Fruit fly (Drosophila melanogaster) whole organism, embryonic: ENCODE measurements around the gene CG4658.

Experiments
- B-H2 ChIP-seq: fragments of 200-800 bp; sonication (Bioruptor generic); optimal IDR thresholded peaks from 2 replicates; lab custom pipeline; 2018; ENCODE audit warnings: missing biosample characterization, mild to moderate bottlenecking, missing genetic modification characterization
- Blimp-1 ChIP-seq: fragments of 200-800 bp; sonication (Bioruptor generic); optimal IDR thresholded peaks from 3 replicates; lab custom pipeline; 2018; ENCODE audit warnings: missing biosample characterization, missing genetic modification characterization, mild to moderate bottlenecking, moderate library complexity, missing genetic modification reagents
- BtbVII ChIP-seq: fragments of 200-800 bp; sonication (Bioruptor generic); optimal IDR thresholded peaks from 3 replicates; lab custom pipeline; 2017; ENCODE audit warnings: missing biosample characterization, mild to moderate bottlenecking, missing genetic modification characterization
- CG10543 ChIP-seq: fragments of 200-800 bp; sonication (Bioruptor generic); optimal IDR thresholded peaks from 3 replicates; lab custom pipeline; 2017; ENCODE audit warnings: missing biosample characterization, mild to moderate bottlenecking, missing genetic modification characterization, moderate library complexity
- CG13296 ChIP-seq: fragments of 200-800 bp; sonication (Bioruptor generic); optimal IDR thresholded peaks from 3 replicates; lab custom pipeline; 2018; ENCODE audit warnings: missing biosample characterization, mild to moderate bottlenecking, missing genetic modification characterization
- CG13894 ChIP-seq: fragments of 200-800 bp; sonication (Bioruptor generic); optimal IDR thresholded peaks from 3 replicates; lab custom pipeline; 2018; ENCODE audit warnings: missing biosample characterization, mild to moderate bottlenecking, missing genetic modification characterization, moderate library complexity
- CG14050 ChIP-seq: fragments of 200-800 bp; sonication (Bioruptor generic); IDR thresholded peaks from 3 replicates; pipeline ENCODE4 v1.3.6; 2022; ENCODE audit warnings: missing biosample characterization, missing genetic modification characterization
- CG14710 ChIP-seq: fragments of 200-800 bp; sonication (Bioruptor generic); optimal IDR thresholded peaks from 3 replicates; lab custom pipeline; 2019; ENCODE audit warnings: missing biosample characterization, mild to moderate bottlenecking, missing genetic modification characterization, moderate library complexity
- CG18011 ChIP-seq: fragments of 200-800 bp; sonication (Bioruptor generic); optimal IDR thresholded peaks from 2 replicates; lab custom pipeline; 2017; ENCODE audit warnings: missing biosample characterization, missing genetic modification characterization, mild to moderate bottlenecking, moderate library complexity, missing genotype
- CG18262 ChIP-seq: fragments of 200-800 bp; optimal IDR thresholded peaks from 3 replicates; lab custom pipeline; 2019; ENCODE audit warnings: missing biosample characterization, mild to moderate bottlenecking, missing genetic modification characterization, moderate library complexity
- CG2129 ChIP-seq: fragments of 200-800 bp; sonication (Bioruptor generic); IDR thresholded peaks from 2 replicates; pipeline ENCODE4 v1.3.6; 2022; ENCODE audit warnings: missing biosample characterization, missing genetic modification characterization; ENCODE audit not compliant: partially characterized antibody
- CG2678 ChIP-seq: fragments of 200-800 bp; sonication (Bioruptor generic); optimal IDR thresholded peaks from 3 replicates; lab custom pipeline; 2019; ENCODE audit warnings: missing biosample characterization, mild to moderate bottlenecking, missing genetic modification characterization, moderate library complexity
- CG2712 ChIP-seq: fragments of 200-800 bp; optimal IDR thresholded peaks from 3 replicates; lab custom pipeline; 2019; ENCODE audit warnings: missing biosample characterization, mild to moderate bottlenecking, missing genetic modification characterization, moderate library complexity
- CG34376 ChIP-seq: fragments of 200-800 bp; sonication (Bioruptor generic); optimal IDR thresholded peaks from 2 replicates; lab custom pipeline; 2018; ENCODE audit warnings: missing biosample characterization, mild to moderate bottlenecking, missing genetic modification characterization
- CG5180 ChIP-seq: fragments of 200-800 bp; sonication (Bioruptor generic); optimal IDR thresholded peaks from 3 replicates; lab custom pipeline; 2017; ENCODE audit warnings: missing biosample characterization, missing genetic modification characterization, mild to moderate bottlenecking, moderate library complexity, missing genetic modification reagents
- CG5953 ChIP-seq: fragments of 200-800 bp; sonication (Bioruptor generic); IDR thresholded peaks from 2 replicates; pipeline ENCODE4 v1.3.6; 2022; ENCODE audit warnings: missing biosample characterization, missing genetic modification characterization
- CG6765 ChIP-seq: fragments of 200-800 bp; sonication (Bioruptor generic); optimal IDR thresholded peaks from 3 replicates; lab custom pipeline; 2017; ENCODE audit warnings: missing biosample characterization, mild to moderate bottlenecking, missing genetic modification characterization
- CG8478 ChIP-seq: fragments of >200 bp; optimal IDR thresholded peaks from 2 replicates; lab custom pipeline; 2018
- Ets65A ChIP-seq: fragments of 200-800 bp; sonication (Bioruptor generic); peaks from one replicate; lab custom pipeline; 2016; ENCODE audit warnings: missing biosample characterization, missing genetic modification characterization
- Fer3 ChIP-seq: fragments of 200-800 bp; sonication (Bioruptor generic); optimal IDR thresholded peaks from 2 replicates; lab custom pipeline; 2018; ENCODE audit warnings: missing biosample characterization, mild to moderate bottlenecking, missing genetic modification characterization, moderate library complexity
- GATAe ChIP-seq: fragments of 200-800 bp; sonication (Bioruptor generic); conservative IDR thresholded peaks from 2 replicates; pipeline ENCODE4 v1.3.6; 2022; ENCODE audit warnings: missing biosample characterization, missing genetic modification characterization
- Hr78 ChIP-seq, 2 experiments: fragments of 200-800 bp in 1 of 2; fragments of >200 bp in 1 of 2; sonication (Bioruptor generic) in 1 of 2; optimal IDR thresholded peaks; 2 replicates each; lab custom pipeline; 2017 to 2019; ENCODE audit warnings: missing biosample characterization in 2 of 2, missing genetic modification characterization in 2 of 2, mild to moderate bottlenecking in 1 of 2, moderate library complexity in 1 of 2
- Lhr ChIP-seq: fragments of 200-800 bp; sonication (Bioruptor generic); optimal IDR thresholded peaks from 3 replicates; lab custom pipeline; 2017; ENCODE audit warnings: mild to moderate bottlenecking, missing biosample characterization, missing genetic modification reagents, missing genetic modification characterization
- Lim3 ChIP-seq: fragments of 200-800 bp; sonication (Bioruptor generic); IDR thresholded peaks from 2 replicates; pipeline ENCODE4 v1.3.6; 2022; ENCODE audit warnings: missing biosample characterization, missing genetic modification characterization
- Med ChIP-seq: fragments of 200-800 bp; sonication (Bioruptor generic); peaks from one replicate; lab custom pipeline; 2016; ENCODE audit warnings: missing biosample characterization, missing genetic modification characterization, mild to moderate bottlenecking, inconsistent platforms, moderate library complexity
- NC2β ChIP-seq: fragments of 200-800 bp; sonication (Bioruptor generic); optimal IDR thresholded peaks from 2 replicates; lab custom pipeline; 2016; ENCODE audit warnings: missing biosample characterization, missing genetic modification characterization
- Pdp1 ChIP-seq, 2 experiments: fragments of 200-800 bp; sonication (Bioruptor generic); optimal IDR thresholded peaks; 3 replicates each; lab custom pipeline; 2016; ENCODE audit warnings: missing biosample characterization in 2 of 2, missing genetic modification characterization in 2 of 2, mild to moderate bottlenecking in 1 of 2, moderate library complexity in 1 of 2
- Sox100B ChIP-seq: fragments of 200-800 bp; sonication (Bioruptor generic); optimal IDR thresholded peaks from 3 replicates; lab custom pipeline; 2018; ENCODE audit warnings: missing biosample characterization, mild to moderate bottlenecking, missing genetic modification characterization
- amos ChIP-seq: fragments of 200-800 bp; sonication (Bioruptor generic); IDR thresholded peaks from 2 replicates; pipeline ENCODE4 v1.3.6; 2022; ENCODE audit warnings: missing biosample characterization, missing genetic modification characterization; ENCODE audit not compliant: partially characterized antibody
- chinmo ChIP-seq: fragments of 200-800 bp; sonication (Bioruptor generic); IDR thresholded peaks from 4 replicates; pipeline ENCODE4 v1.3.6; 2022; ENCODE audit warnings: missing biosample characterization, missing genetic modification characterization; ENCODE audit not compliant: partially characterized antibody
- corto ChIP-seq: fragments of 200-800 bp; sonication (Bioruptor generic); optimal IDR thresholded peaks from 2 replicates; lab custom pipeline; 2016; ENCODE audit warnings: missing biosample characterization, mild to moderate bottlenecking, missing genetic modification characterization, moderate library complexity
- exex ChIP-seq: fragments of 200-800 bp; sonication (Bioruptor generic); optimal IDR thresholded peaks from 4 replicates; lab custom pipeline; 2018; ENCODE audit warnings: missing biosample characterization, mild to moderate bottlenecking, missing genetic modification characterization, moderate library complexity
- grn ChIP-seq: fragments of 200-800 bp; sonication (Bioruptor generic); optimal IDR thresholded peaks from 3 replicates; lab custom pipeline; 2017; ENCODE audit warnings: missing biosample characterization, missing genetic modification characterization
- ind ChIP-seq: fragments of 200-800 bp; sonication (Bioruptor generic); optimal IDR thresholded peaks from 3 replicates; lab custom pipeline; 2016; ENCODE audit warnings: missing biosample characterization, missing genetic modification characterization
- jigr1 ChIP-seq: fragments of 200-800 bp; sonication (Bioruptor generic); IDR thresholded peaks from 3 replicates; pipeline ENCODE4 v1.3.6; 2022; ENCODE audit warnings: missing biosample characterization, missing genetic modification characterization
- luna ChIP-seq: fragments of 200-800 bp; sonication (Bioruptor generic); optimal IDR thresholded peaks from 2 replicates; lab custom pipeline; 2016; ENCODE audit warnings: missing biosample characterization, missing genetic modification characterization
- nom ChIP-seq: fragments of 200-800 bp; sonication (Bioruptor generic); optimal IDR thresholded peaks from 2 replicates; lab custom pipeline; 2017; ENCODE audit warnings: missing biosample characterization, missing genetic modification characterization, mild to moderate bottlenecking, moderate library complexity, missing genetic modification reagents
- pho ChIP-seq: fragments of 200-800 bp; sonication (Bioruptor generic); optimal IDR thresholded peaks from 2 replicates; lab custom pipeline; 2016; ENCODE audit warnings: missing biosample characterization, missing genetic modification characterization
- sd ChIP-seq: fragments of 200-800 bp; sonication (Bioruptor generic); optimal IDR thresholded peaks from 3 replicates; lab custom pipeline; 2018; ENCODE audit warnings: missing biosample characterization, mild to moderate bottlenecking, missing genetic modification characterization, moderate library complexity
- sens ChIP-seq: fragments of 200-800 bp; sonication (Bioruptor generic); peaks from one replicate; lab custom pipeline; 2016; ENCODE audit warnings: missing biosample characterization, missing genetic modification characterization
- sug ChIP-seq: fragments of 200-800 bp; optimal IDR thresholded peaks from 2 replicates; lab custom pipeline; 2019; ENCODE audit warnings: missing biosample characterization, mild to moderate bottlenecking, missing genetic modification characterization, moderate library complexity
- vfl ChIP-seq: fragments of 200-800 bp; sonication (Bioruptor generic); optimal IDR thresholded peaks from 2 replicates; lab custom pipeline; 2016; ENCODE audit warnings: missing biosample characterization, missing genetic modification characterization
- vvl ChIP-seq: fragments of 200-800 bp; sonication (Bioruptor generic); IDR thresholded peaks from 2 replicates; pipeline ENCODE4 v1.3.6; 2022; ENCODE audit warnings: missing biosample characterization, missing genetic modification characterization
- wor ChIP-seq: fragments of 200-800 bp; sonication (Bioruptor generic); IDR thresholded peaks from 2 replicates; pipeline ENCODE4 v1.3.6; 2022; ENCODE audit warnings: missing biosample characterization, missing genetic modification characterization

The CG4658 gene

dm6 chr2L:9947738-9948519 is 9.0 kb upstream of the CG4658 start (continued):
- peak; percentile 84 for TF ChIP-seq exex (tag; lab: Kevin White, UChicago)
- TF ChIP-seq CG2712 (tag; lab: Kevin White, UChicago), result no peak
- peak; percentile 27 for TF ChIP-seq CG10543 (GFP tag; lab: Kevin White, UChicago)
- TF ChIP-seq B-H2 (GFP tag; lab: Kevin White, UChicago), result peak; percentile 39
- no peak for TF ChIP-seq jigr1 (GFP tag; lab: Robert Waterston, UW)
- no peak for TF ChIP-seq CG8478
- peak; percentile 17 for TF ChIP-seq sens (GFP tag; lab: Kevin White, UChicago)
- TF ChIP-seq Blimp-1, result peak; percentile 33
- peak; percentile 6 for TF ChIP-seq CG18262
- TF ChIP-seq CG14710, result no peak
- TF ChIP-seq CG2129 (GFP tag; lab: Robert Waterston, UW), result no peak
- TF ChIP-seq amos (GFP tag; lab: Robert Waterston, UW), result peak; percentile 19; the same call in 1 of the 2 replicates

dm6 chr2L:9948520-9948858 is 8.4 kb upstream of the CG4658 start:
- TF ChIP-seq Ets65A (GFP tag; lab: Kevin White, UChicago) (peak; percentile 55), Lhr (GFP tag; lab: Kevin White, UChicago) (no peak), ind (no peak), Fer3 (tag; lab: Kevin White, UChicago) (peak; percentile 16), Hr78 (GFP tag; optimal IDR thresholded peaks at IDR 0.05; lab: Kevin White, UChicago) (peak in 1 of 2 experiments; percentile 28)

dm6 chr2L:9949178-9950062 is 7.5 kb upstream of the CG4658 start:
- peak; percentile 91 for TF ChIP-seq CG34376 (GFP tag; lab: Kevin White, UChicago)
- peak; percentile 51 for TF ChIP-seq GATAe (GFP tag; lab: Robert Waterston, UW)
- no peak for TF ChIP-seq vfl (GFP tag; lab: Kevin White, UChicago)
- peak; percentile 65 for TF ChIP-seq sug
- no peak for TF ChIP-seq pho (GFP tag; lab: Kevin White, UChicago)
- no peak for TF ChIP-seq wor (GFP tag; lab: Robert Waterston, UW)
- no peak for TF ChIP-seq CG5953 (GFP tag; lab: Robert Waterston, UW)
- peak; percentile 29 for TF ChIP-seq CG13296 (GFP tag; lab: Kevin White, UChicago)
- TF ChIP-seq CG2678 (tag; lab: Kevin White, UChicago), result peak; percentile 3
- no peak for TF ChIP-seq NC2β
- TF ChIP-seq chinmo, result 0 out of 4 replicates have a peak, but pooled peaks have one; percentile 6
- no peak for TF ChIP-seq CG5180 (GFP tag; lab: Kevin White, UChicago)
- TF ChIP-seq Sox100B (GFP tag; lab: Kevin White, UChicago), result no peak
- TF ChIP-seq nom (GFP tag; lab: Kevin White, UChicago), result peak; percentile 60
- TF ChIP-seq Pdp1 (GFP tag; optimal IDR thresholded peaks at IDR 0.05; lab: Kevin White, UChicago), result peak in 1 of 2 experiments; percentile 36
- TF ChIP-seq Med (GFP tag; lab: Kevin White, UChicago), result peak; percentile 36
- TF ChIP-seq corto (GFP tag; lab: Kevin White, UChicago), result peak; percentile 58
- no peak for TF ChIP-seq CG14050 (GFP tag; lab: Robert Waterston, UW)
- peak; percentile 56 for TF ChIP-seq CG18011 (GFP tag; lab: Kevin White, UChicago)
- peak; percentile 25 for TF ChIP-seq CG13894 (tag; lab: Kevin White, UChicago)
- peak; percentile 88 for TF ChIP-seq exex (tag; lab: Kevin White, UChicago)
- no peak for TF ChIP-seq Lim3 (GFP tag; lab: Robert Waterston, UW)
- no peak for TF ChIP-seq luna
- TF ChIP-seq vvl (GFP tag; lab: Robert Waterston, UW), result no peak
- TF ChIP-seq grn (GFP tag; lab: Kevin White, UChicago), result peak; percentile 24
- peak; percentile 56 for TF ChIP-seq sd (tag; lab: Kevin White, UChicago)
- TF ChIP-seq BtbVII (GFP tag; lab: Kevin White, UChicago), result peak; percentile 35
- TF ChIP-seq CG6765, result no peak
